Fruit fly (Drosophila melanogaster) whole organism, embryonic: ENCODE data around the gene Sptz.

Source experiments
- BEAF-32 ChIP-seq: fragments of 200-800 bp; sonication (Bioruptor generic); optimal IDR thresholded peaks from 3 replicates; lab custom pipeline; 2017; ENCODE audit warnings: missing biosample characterization, missing genetic modification characterization, mild to moderate bottlenecking, moderate library complexity, missing genetic modification reagents
- BtbVII ChIP-seq: fragments of 200-800 bp; sonication (Bioruptor generic); optimal IDR thresholded peaks from 3 replicates; lab custom pipeline; 2017; ENCODE audit warnings: missing biosample characterization, mild to moderate bottlenecking, missing genetic modification characterization
- Bteb2 ChIP-seq: fragments of 200-800 bp; sonication (Bioruptor generic); optimal IDR thresholded peaks from 2 replicates; lab custom pipeline; 2016; ENCODE audit warnings: missing biosample characterization, missing genetic modification characterization
- CG10267 ChIP-seq: fragments of 200-800 bp; sonication (Bioruptor generic); optimal IDR thresholded peaks from 2 replicates; lab custom pipeline; 2018; ENCODE audit warnings: missing biosample characterization, mild to moderate bottlenecking, missing genetic modification characterization, moderate library complexity
- CG12155 ChIP-seq: fragments of 200-800 bp; sonication (Bioruptor generic); optimal IDR thresholded peaks from 3 replicates; lab custom pipeline; 2016; ENCODE audit warnings: missing biosample characterization, missing genetic modification characterization
- CG1233 ChIP-seq: fragments of 200-800 bp; sonication (Bioruptor generic); optimal IDR thresholded peaks from 4 replicates; lab custom pipeline; 2018; ENCODE audit warnings: missing biosample characterization, mild to moderate bottlenecking, missing genetic modification characterization
- CG15479 ChIP-seq: fragments of 200-800 bp; sonication (Bioruptor generic); optimal IDR thresholded peaks from 3 replicates; lab custom pipeline; 2019; ENCODE audit warnings: missing biosample characterization, mild to moderate bottlenecking, missing genetic modification characterization, moderate library complexity
- CG15696 ChIP-seq: fragments of 200-800 bp; sonication (Bioruptor generic); optimal IDR thresholded peaks from 2 replicates; lab custom pipeline; 2019; ENCODE audit warnings: missing biosample characterization, mild to moderate bottlenecking, missing genetic modification characterization, moderate library complexity
- CG16813 ChIP-seq: fragments of 200-800 bp; sonication (Bioruptor generic); IDR thresholded peaks from 3 replicates; pipeline ENCODE4 v1.3.6; 2022; ENCODE audit warnings: missing biosample characterization, missing genetic modification characterization; ENCODE audit not compliant: partially characterized antibody
- CG17186 ChIP-seq: fragments of 200-800 bp; sonication (Bioruptor generic); optimal IDR thresholded peaks from 3 replicates; lab custom pipeline; 2017; ENCODE audit warnings: missing biosample characterization, missing genetic modification reagents, missing genetic modification characterization
- CG17385 ChIP-seq: fragments of 200-800 bp; sonication (Bioruptor generic); optimal IDR thresholded peaks from 3 replicates; lab custom pipeline; 2018; ENCODE audit warnings: missing biosample characterization, mild to moderate bottlenecking, missing genetic modification characterization
- CG17829 ChIP-seq: fragments of 200-800 bp; optimal IDR thresholded peaks from 2 replicates; lab custom pipeline; 2019; ENCODE audit warnings: missing biosample characterization, mild to moderate bottlenecking, missing genetic modification characterization, moderate library complexity
- CG2129 ChIP-seq: fragments of 200-800 bp; sonication (Bioruptor generic); IDR thresholded peaks from 2 replicates; pipeline ENCODE4 v1.3.6; 2022; ENCODE audit warnings: missing biosample characterization, missing genetic modification characterization; ENCODE audit not compliant: partially characterized antibody
- CG34224 ChIP-seq: fragments of 200-800 bp; sonication (Bioruptor generic); IDR thresholded peaks from 3 replicates; pipeline ENCODE4 v1.3.6; 2022; ENCODE audit warnings: missing biosample characterization, missing genetic modification characterization; ENCODE audit not compliant: partially characterized antibody
- CG34422 ChIP-seq: fragments of 200-800 bp; sonication (Bioruptor generic); IDR thresholded peaks from 3 replicates; pipeline ENCODE4 v1.3.6; 2022; ENCODE audit warnings: missing biosample characterization, missing genetic modification characterization
- CG4820 ChIP-seq: fragments of 200-800 bp; sonication (Bioruptor generic); optimal IDR thresholded peaks from 3 replicates; lab custom pipeline; 2016; ENCODE audit warnings: missing biosample characterization, missing genetic modification characterization
- CG7786 ChIP-seq: fragments of 200-800 bp; sonication (Bioruptor generic); optimal IDR thresholded peaks from 2 replicates; lab custom pipeline; 2016; ENCODE audit warnings: missing biosample characterization, missing genetic modification characterization
- CG9727 ChIP-seq: fragments of 200-800 bp; sonication (Bioruptor generic); optimal IDR thresholded peaks from 3 replicates; lab custom pipeline; 2017; ENCODE audit warnings: missing biosample characterization, mild to moderate bottlenecking, missing genetic modification characterization
- CHES-1-like ChIP-seq: fragments of 200-800 bp; sonication (Bioruptor generic); optimal IDR thresholded peaks from 2 replicates; lab custom pipeline; 2016; ENCODE audit warnings: missing biosample characterization, missing genetic modification characterization
- CrebB ChIP-seq: fragments of 200-800 bp; sonication (Bioruptor generic); optimal IDR thresholded peaks from 3 replicates; lab custom pipeline; 2018; ENCODE audit warnings: missing biosample characterization, mild to moderate bottlenecking, missing genetic modification characterization
- Dek ChIP-seq: fragments of 200-800 bp; sonication (Bioruptor generic); optimal IDR thresholded peaks from 3 replicates; lab custom pipeline; 2019; ENCODE audit warnings: missing biosample characterization, mild to moderate bottlenecking, missing genetic modification characterization, moderate library complexity
- Dfd ChIP-seq, 2 experiments: fragments of >200 bp; optimal IDR thresholded peaks; 2 replicates each; lab custom pipeline; 2017; ENCODE audit warnings: missing biosample characterization in 2 of 2, missing genetic modification characterization in 2 of 2
- Dref ChIP-seq: fragments of 200-800 bp; sonication (Bioruptor generic); IDR thresholded peaks from 2 replicates; pipeline ENCODE4 v1.3.6; 2022; ENCODE audit warnings: missing biosample characterization, missing genetic modification characterization
- HLH4C ChIP-seq: fragments of 200-800 bp; sonication (Bioruptor generic); IDR thresholded peaks from 3 replicates; pipeline ENCODE4 v1.3.6; 2022; ENCODE audit warnings: missing biosample characterization, missing genetic modification characterization; ENCODE audit not compliant: partially characterized antibody
- Hsf ChIP-seq: fragments of 200-800 bp; sonication (Bioruptor generic); optimal IDR thresholded peaks from 3 replicates; lab custom pipeline; 2016; ENCODE audit warnings: missing biosample characterization, missing genetic modification characterization
- Med ChIP-seq: fragments of 200-800 bp; sonication (Bioruptor generic); peaks from one replicate; lab custom pipeline; 2016; ENCODE audit warnings: missing biosample characterization, missing genetic modification characterization, mild to moderate bottlenecking, inconsistent platforms, moderate library complexity
- Nf-YB ChIP-seq: fragments of 200-800 bp; sonication (Bioruptor generic); optimal IDR thresholded peaks from 3 replicates; lab custom pipeline; 2019; ENCODE audit warnings: missing biosample characterization, mild to moderate bottlenecking, missing genetic modification characterization, moderate library complexity
- PHDP ChIP-seq: fragments of 200-800 bp; sonication (Bioruptor generic); optimal IDR thresholded peaks from 3 replicates; lab custom pipeline; 2018; ENCODE audit warnings: missing biosample characterization, mild to moderate bottlenecking, missing genetic modification characterization, moderate library complexity
- Pdp1 ChIP-seq, 2 experiments: fragments of 200-800 bp; sonication (Bioruptor generic); optimal IDR thresholded peaks; 3 replicates each; lab custom pipeline; 2016; ENCODE audit warnings: missing biosample characterization in 2 of 2, missing genetic modification characterization in 2 of 2, mild to moderate bottlenecking in 1 of 2, moderate library complexity in 1 of 2
- Poxn ChIP-seq: fragments of 200-800 bp; sonication (Bioruptor generic); IDR thresholded peaks from 2 replicates; pipeline ENCODE4 v1.3.6; 2022; ENCODE audit warnings: missing biosample characterization, missing genetic modification characterization
- Scr ChIP-seq: fragments of 200-800 bp; sonication (Bioruptor generic); IDR thresholded peaks from 2 replicates; pipeline ENCODE4 v1.3.6; 2022; ENCODE audit warnings: missing biosample characterization, missing genetic modification characterization; ENCODE audit not compliant: partially characterized antibody
- Sin3A ChIP-seq: fragments of >200 bp; optimal IDR thresholded peaks from 2 replicates; lab custom pipeline; 2018
- Sry-β ChIP-seq: fragments of 200-800 bp; sonication (Bioruptor generic); optimal IDR thresholded peaks from 2 replicates; lab custom pipeline; 2018; ENCODE audit warnings: missing biosample characterization, mild to moderate bottlenecking, missing genetic modification characterization, moderate library complexity
- Sry-δ ChIP-seq: fragments of 200-800 bp; sonication (Bioruptor generic); optimal IDR thresholded peaks from 2 replicates; lab custom pipeline; 2016; ENCODE audit warnings: missing biosample characterization, missing genetic modification characterization
- abd-A ChIP-seq: fragments of 200-800 bp; sonication (Bioruptor generic); optimal IDR thresholded peaks from 3 replicates; lab custom pipeline; 2019; ENCODE audit warnings: missing biosample characterization, mild to moderate bottlenecking, missing genetic modification characterization, moderate library complexity
- cwo ChIP-seq: fragments of 200-800 bp; sonication (Bioruptor generic); optimal IDR thresholded peaks from 3 replicates; lab custom pipeline; 2017; ENCODE audit warnings: missing biosample characterization, missing genetic modification characterization, mild to moderate bottlenecking, moderate library complexity, missing genetic modification reagents
- dm ChIP-seq: fragments of 200-800 bp; sonication (Bioruptor generic); optimal IDR thresholded peaks from 3 replicates; lab custom pipeline; 2016; ENCODE audit warnings: missing biosample characterization, missing genetic modification characterization
- ewg ChIP-seq: fragments of 200-800 bp; sonication (Bioruptor generic); optimal IDR thresholded peaks from 3 replicates; lab custom pipeline; 2017; ENCODE audit warnings: mild to moderate bottlenecking, missing biosample characterization, missing genetic modification reagents, missing genetic modification characterization
- fru ChIP-seq: fragments of >200 bp; optimal IDR thresholded peaks from 2 replicates; lab custom pipeline; 2017
- ftz-f1 ChIP-seq: fragments of 200-800 bp; sonication (Bioruptor generic); optimal IDR thresholded peaks from 2 replicates; lab custom pipeline; 2016; ENCODE audit warnings: missing biosample characterization, missing genetic modification characterization
- gfzf ChIP-seq: fragments of 200-800 bp; sonication (Bioruptor generic); optimal IDR thresholded peaks from 2 replicates; lab custom pipeline; 2016; ENCODE audit warnings: missing biosample characterization, mild to moderate bottlenecking, missing genetic modification characterization, moderate library complexity
- hbn ChIP-seq: fragments of 200-800 bp; sonication (Bioruptor generic); IDR thresholded peaks from 2 replicates; pipeline ENCODE4 v1.3.6; 2022; ENCODE audit warnings: missing biosample characterization, missing genetic modification characterization; ENCODE audit not compliant: partially characterized antibody
- hth ChIP-seq: fragments of >200 bp; optimal IDR thresholded peaks from 2 replicates; lab custom pipeline; 2017; ENCODE audit warnings: inconsistent platforms
- knrl ChIP-seq: fragments of 200-800 bp; sonication (Bioruptor generic); IDR thresholded peaks from 3 replicates; pipeline ENCODE4 v1.3.6; 2022; ENCODE audit warnings: missing biosample characterization, missing genetic modification characterization; ENCODE audit not compliant: partially characterized antibody
- mld ChIP-seq: fragments of 200-800 bp; sonication (Bioruptor generic); IDR thresholded peaks from 3 replicates; pipeline ENCODE4 v1.3.6; 2022; ENCODE audit warnings: missing biosample characterization, missing genetic modification characterization; ENCODE audit not compliant: partially characterized antibody
- nerfin-1 ChIP-seq: fragments of 200-800 bp; sonication (Bioruptor generic); optimal IDR thresholded peaks from 3 replicates; lab custom pipeline; 2019; ENCODE audit warnings: missing biosample characterization, mild to moderate bottlenecking, missing genetic modification characterization, moderate library complexity
- row ChIP-seq: fragments of 200-800 bp; sonication (Bioruptor generic); IDR thresholded peaks from 3 replicates; pipeline ENCODE4 v1.3.6; 2022; ENCODE audit warnings: missing biosample characterization, missing genetic modification characterization
- stwl ChIP-seq: fragments of 200-800 bp; sonication (Bioruptor generic); optimal IDR thresholded peaks from 3 replicates; lab custom pipeline; 2018; ENCODE audit warnings: missing biosample characterization, mild to moderate bottlenecking, missing genetic modification characterization, moderate library complexity
- wdn ChIP-seq: fragments of 200-800 bp; sonication (Bioruptor generic); IDR thresholded peaks from 2 replicates; pipeline ENCODE4 v1.3.6; 2022; ENCODE audit warnings: missing biosample characterization, missing genetic modification characterization

Gene Sptz

DNA sequence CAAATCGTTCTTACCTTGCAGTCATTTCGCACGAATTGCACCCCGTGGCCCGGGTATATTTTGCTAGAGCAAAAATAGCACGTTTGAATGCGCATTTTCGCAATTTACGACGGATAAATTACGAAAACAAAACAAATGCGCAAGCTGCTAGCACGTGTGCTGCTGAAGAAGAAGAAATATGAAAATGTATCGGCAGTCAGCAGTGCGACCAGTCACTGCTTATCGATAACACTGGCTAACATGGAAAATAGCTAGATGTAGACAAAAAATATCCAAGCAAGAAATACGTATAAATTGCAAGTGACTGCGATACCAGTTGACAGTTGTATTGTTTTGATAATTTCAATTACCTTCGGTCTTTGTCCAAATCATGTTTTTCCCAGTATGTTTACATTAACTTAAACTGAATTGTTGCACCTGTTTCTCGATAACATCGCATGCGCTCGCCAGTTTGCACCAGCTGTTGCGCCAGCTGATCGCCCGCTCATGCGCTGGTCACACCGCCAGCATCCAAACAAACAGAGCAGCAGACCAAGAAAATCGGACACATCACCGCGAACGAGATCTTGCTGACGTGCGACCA lies 9.6 kb downstream of the Sptz start, which contains the start of the genes RpL24-like and CG5276 (continued):
- TF ChIP-seq stwl: peak; percentile 35
- peak; percentile 25 for TF ChIP-seq CG12155 (GFP tag; lab: Kevin White, UChicago)
- no peak for TF ChIP-seq PHDP (tag; lab: Kevin White, UChicago)
- peak; percentile 54 for TF ChIP-seq row (GFP tag; lab: Robert Waterston, UW)
- TF ChIP-seq wdn (GFP tag; lab: Robert Waterston, UW): no peak
- TF ChIP-seq CG15479 (GFP tag; lab: Kevin White, UChicago): peak; percentile 95
- TF ChIP-seq CG34224 (GFP tag; lab: Robert Waterston, UW): peak; percentile 52; the same call in 2 of the 3 replicates
- peak; percentile 94 for TF ChIP-seq CG17186 (GFP tag; lab: Kevin White, UChicago)
- TF ChIP-seq Nf-YB (GFP tag; lab: Kevin White, UChicago): peak; percentile 9
- TF ChIP-seq CG4820 (GFP tag; lab: Kevin White, UChicago): no peak
- TF ChIP-seq CG17385: peak; percentile 97
- TF ChIP-seq HLH4C: peak; percentile 57; the same call in 2 of the 3 replicates
- no peak for TF ChIP-seq Poxn (GFP tag; lab: Robert Waterston, UW)
- TF ChIP-seq knrl (GFP tag; lab: Robert Waterston, UW): peak; percentile 53; the same call in 1 of the 3 replicates
- peak; percentile 63 for TF ChIP-seq Scr (GFP tag; lab: Robert Waterston, UW)
- TF ChIP-seq BtbVII (GFP tag; lab: Kevin White, UChicago): no peak
- peak; percentile 39 for TF ChIP-seq Med (GFP tag; lab: Kevin White, UChicago)
- TF ChIP-seq Dref: peak; percentile 80
- no peak for TF ChIP-seq abd-A
- peak; percentile 35 for TF ChIP-seq CG1233 (GFP tag; lab: Kevin White, UChicago)
- TF ChIP-seq ftz-f1 (GFP tag; lab: Kevin White, UChicago): peak; percentile 5
- peak; percentile 65 for TF ChIP-seq CG16813
- no peak for TF ChIP-seq Bteb2 (GFP tag; lab: Kevin White, UChicago)
- no peak for TF ChIP-seq fru
- peak; percentile 80 for TF ChIP-seq Sry-δ (GFP tag; lab: Kevin White, UChicago)
- peak; percentile 98 for TF ChIP-seq dm (GFP tag; lab: Kevin White, UChicago)
- TF ChIP-seq CrebB (tag; lab: Kevin White, UChicago): peak; percentile 26
- TF ChIP-seq CG7786 (GFP tag; lab: Kevin White, UChicago): no peak
- TF ChIP-seq cwo (GFP tag; lab: Kevin White, UChicago): peak; percentile 66
- peak; percentile 46 for TF ChIP-seq CG9727 (GFP tag; lab: Kevin White, UChicago)
- peak in 1 of 2 experiments; percentile 37 for TF ChIP-seq Pdp1 (GFP tag; optimal IDR thresholded peaks at IDR 0.05; lab: Kevin White, UChicago)
- TF ChIP-seq BEAF-32 (GFP tag; lab: Kevin White, UChicago): peak; percentile 77
- TF ChIP-seq Sry-β: peak; percentile 84
- TF ChIP-seq mld (GFP tag; lab: Robert Waterston, UW): no peak
- TF ChIP-seq Dfd (GFP tag; optimal IDR thresholded peaks at IDR 0.05; lab: Kevin White, UChicago): no peak
- TF ChIP-seq hbn: peak; percentile 59
- TF ChIP-seq Hsf (GFP tag; lab: Kevin White, UChicago): no peak
- TF ChIP-seq CG10267: peak; percentile 60
- no peak for TF ChIP-seq hth (lab: Kevin White, UChicago)
- TF ChIP-seq CG2129 (GFP tag; lab: Robert Waterston, UW): 0 out of 2 replicates have a peak, but pooled peaks have one; percentile 16
- peak; percentile 11 for TF ChIP-seq CG15696 (tag; lab: Kevin White, UChicago)
- TF ChIP-seq gfzf (GFP tag; lab: Kevin White, UChicago): peak; percentile 74
- TF ChIP-seq CG17829: peak; percentile 47
- TF ChIP-seq ewg (GFP tag; lab: Kevin White, UChicago): peak; percentile 98
- peak; percentile 19 for TF ChIP-seq nerfin-1 (tag; lab: Kevin White, UChicago)
- TF ChIP-seq CHES-1-like (GFP tag; lab: Kevin White, UChicago): peak; percentile 73
- peak; percentile 99 for TF ChIP-seq Sin3A (lab: Kevin White, UChicago)
- no peak for TF ChIP-seq Dek (tag; lab: Kevin White, UChicago)
- TF ChIP-seq CG34422 (GFP tag; lab: Robert Waterston, UW): peak; percentile 74; the same call in 1 of the 3 replicates
